Worm (Caenorhabditis elegans): Measurements from ENCODE around the gene ZK669.3.

The ZK669.3 gene

ce11 chrII:7948278-7948677, 7.3 kb downstream of the ZK669.3 start:
- TF ChIP-seq unc-86 (tag; optimal IDR thresholded peaks at IDR 0.05) (no peak), ceh-9 (tag; optimal IDR thresholded peaks at IDR 0.05) (no peak), syd-9 (tag; optimal IDR thresholded peaks at IDR 0.05) (no peak), ttx-3 (tag; optimal IDR thresholded peaks at IDR 0.05) (no peak), sox-4 (tag; optimal IDR thresholded peaks at IDR 0.05) (no peak), ama-1 (optimal IDR thresholded peaks at IDR 0.05) (no peak), hlh-13 (GFP tag; optimal IDR thresholded peaks at IDR 0.05) (no peak), F13H6.1 (tag; optimal IDR thresholded peaks at IDR 0.05) (no peak), C08G9.2 (tag; optimal IDR thresholded peaks at IDR 0.05) (no peak), ceh-31 (tag; optimal IDR thresholded peaks at IDR 0.05) (no peak), che-1 (tag; optimal IDR thresholded peaks at IDR 0.05) (no peak), unc-55 (GFP tag; optimal IDR thresholded peaks at IDR 0.05) (no peak), madf-2 (tag; optimal IDR thresholded peaks at IDR 0.05) (no peak), ceh-2 (tag; optimal IDR thresholded peaks at IDR 0.05) (no peak), dve-1 (tag; optimal IDR thresholded peaks at IDR 0.05) (no peak), rnt-1 (tag; optimal IDR thresholded peaks at IDR 0.05) (no peak), hlh-8 (tag; optimal IDR thresholded peaks at IDR 0.05) (no peak), hlh-30 (tag; optimal IDR thresholded peaks at IDR 0.05; ENCODE audit: insufficient read depth) (no peak), K02D7.2 (tag; optimal IDR thresholded peaks at IDR 0.05) (no peak), pha-2 (tag; optimal IDR thresholded peaks at IDR 0.05) (no peak)

- TF ChIP-seq eyg-1 (tag; optimal IDR thresholded peaks at IDR 0.05) (no peak), elt-2 (tag; optimal IDR thresholded peaks at IDR 0.05) (no peak), pat-9 (tag; optimal IDR thresholded peaks at IDR 0.05) (no peak), ceh-34 (tag; optimal IDR thresholded peaks at IDR 0.05) (no peak), rnt-1 (tag; optimal IDR thresholded peaks at IDR 0.05) (no peak), tbx-7 (tag; optimal IDR thresholded peaks at IDR 0.05) (no peak), ets-4 (tag; optimal IDR thresholded peaks at IDR 0.05) (no peak), ceh-22 (tag; optimal IDR thresholded peaks at IDR 0.05) (no peak), ztf-16 (tag; optimal IDR thresholded peaks at IDR 0.05) (no peak), ceh-18 (tag; optimal IDR thresholded peaks at IDR 0.05) (no peak), hlh-15 (tag; optimal IDR thresholded peaks at IDR 0.05) (no peak), pha-4 (tag; optimal IDR thresholded peaks at IDR 0.05) (no peak), dmd-4 (tag; optimal IDR thresholded peaks at IDR 0.05; ENCODE audit: borderline replicate concordance) (no peak), Y22D7AL.16 (tag; optimal IDR thresholded peaks at IDR 0.05) (no peak), hlh-8 (tag; optimal IDR thresholded peaks at IDR 0.05) (no peak)
Observed at ce11 chrII:7955548-7955947, 14.6 kb downstream of the ZK669.3 start.

ce11 chrII:7958544-7958943, 17.6 kb downstream of the ZK669.3 start, which contains the start of gene C04H4.1:
TSS of gene C04H4.1 (plus strand) at chrII:7958844.
- no peak for TF ChIP-seq rnt-1 (tag; optimal IDR thresholded peaks at IDR 0.05)
- TF ChIP-seq npax-4 (tag; optimal IDR thresholded peaks at IDR 0.05), result no peak
- no peak for TF ChIP-seq unc-55 (GFP tag; optimal IDR thresholded peaks at IDR 0.05)
- TF ChIP-seq lin-11 (tag; optimal IDR thresholded peaks at IDR 0.05), result no peak
- no peak for TF ChIP-seq nfya-1 (tag; optimal IDR thresholded peaks at IDR 0.05)
- no peak for TF ChIP-seq ttx-3 (tag; optimal IDR thresholded peaks at IDR 0.05)
- no peak for TF ChIP-seq ahr-1 (tag; optimal IDR thresholded peaks at IDR 0.05)
- TF ChIP-seq sox-2 (GFP tag; IDR thresholded peaks at IDR 0.05), result no peak
- no peak for TF ChIP-seq syd-9 (tag; optimal IDR thresholded peaks at IDR 0.05)
- TF ChIP-seq eyg-1 (tag; optimal IDR thresholded peaks at IDR 0.05), result no peak
- no peak for TF ChIP-seq fkh-10 (GFP tag; optimal IDR thresholded peaks at IDR 0.05)
- TF ChIP-seq sdc-2 (tag; optimal IDR thresholded peaks at IDR 0.05), result no peak

Data from whole organism, late embryonic.